Worm (Caenorhabditis elegans) whole organism, young adult: ENCODE measurements around the gene dmd-9.

Source experiments
- B0035.1 ChIP-seq: sonication (generic microtip); optimal IDR thresholded peaks from 2 replicates; lab custom pipeline; 2016; ENCODE audit warnings: missing genetic modification characterization, mild to moderate bottlenecking, missing compliant biosample characterization, missing genotype, missing genetic modification reagents
- F22D6.2 ChIP-seq: sonication (generic microtip); optimal IDR thresholded peaks from 2 replicates; lab custom pipeline; 2016; ENCODE audit warnings: mild to moderate bottlenecking, missing genetic modification characterization, missing compliant biosample characterization
- F39B2.1 ChIP-seq: fragments of 200-800 bp; sonication (Bioruptor generic); IDR thresholded peaks from 2 replicates; pipeline ENCODE4 v1.3.6; 2022; ENCODE audit warnings: missing genetic modification reagents, missing genetic modification characterization, missing compliant biosample characterization
- F55B11.4 ChIP-seq: sonication (generic microtip); optimal IDR thresholded peaks from 2 replicates; lab custom pipeline; 2016; ENCODE audit warnings: missing compliant biosample characterization, missing genetic modification characterization, borderline replicate concordance; ENCODE audit not compliant: insufficient read depth
- K11D2.4 ChIP-seq: fragments of 200-800 bp; sonication (Bioruptor generic); IDR thresholded peaks from 2 replicates; pipeline ENCODE4 v1.3.6; 2022; ENCODE audit warnings: missing genetic modification reagents, missing genetic modification characterization, missing compliant biosample characterization
- Y67H2A.10 ChIP-seq: fragments of 200-800 bp; sonication (Bioruptor generic); conservative IDR thresholded peaks from 2 replicates; pipeline ENCODE4 v1.3.6; 2022; ENCODE audit warnings: missing genetic modification reagents, missing genetic modification characterization, missing compliant biosample characterization
- ZK185.1 ChIP-seq: sonication (generic microtip); optimal IDR thresholded peaks from 2 replicates; lab custom pipeline; 2016; ENCODE audit warnings: mild to moderate bottlenecking, missing genetic modification characterization, missing compliant biosample characterization; ENCODE audit not compliant: poor library complexity, severe bottlenecking
- aptf-2 ChIP-seq: fragments of 200-800 bp; sonication (Bioruptor generic); conservative IDR thresholded peaks from 2 replicates; pipeline ENCODE4 v1.3.6; 2022; ENCODE audit warnings: missing genetic modification reagents, missing genetic modification characterization, missing compliant biosample characterization
- atf-7 ChIP-seq: sonication (generic microtip); optimal IDR thresholded peaks from 2 replicates; lab custom pipeline; 2017; ENCODE audit warnings: mild to moderate bottlenecking, missing genetic modification characterization, missing compliant biosample characterization
- athp-1 ChIP-seq: sonication (generic microtip); optimal IDR thresholded peaks from 2 replicates; lab custom pipeline; 2017; ENCODE audit warnings: mild to moderate bottlenecking, missing genetic modification characterization, missing compliant biosample characterization
- attf-5 ChIP-seq: fragments of 200-800 bp; sonication (Bioruptor generic); optimal IDR thresholded peaks from 2 replicates; lab custom pipeline; 2018; ENCODE audit warnings: mild to moderate bottlenecking, missing genetic modification characterization, missing compliant biosample characterization
- attf-6 ChIP-seq: fragments of 200-800 bp; sonication (Bioruptor generic); IDR thresholded peaks from 2 replicates; pipeline ENCODE4 v1.3.6; 2022; ENCODE audit warnings: missing genetic modification reagents, missing genetic modification characterization, missing compliant biosample characterization
- bed-2 ChIP-seq: fragments of 200-800 bp; sonication (Bioruptor generic); IDR thresholded peaks from 2 replicates; pipeline ENCODE4 v1.3.6; 2022; ENCODE audit warnings: missing genetic modification reagents, missing genetic modification characterization, missing compliant biosample characterization
- cebp-1 ChIP-seq, 2 experiments: fragments of 200-800 bp in 1 of 2; sonication (Bioruptor generic) in 1 of 2; sonication (generic microtip) in 1 of 2; IDR thresholded peaks in 1 of 2; optimal IDR thresholded peaks in 1 of 2; 2 replicates each; pipeline versions ENCODE4 v1.3.6 to Lab custom; 2017 to 2022; ENCODE audit warnings: missing compliant biosample characterization in 2 of 2, missing genetic modification characterization in 2 of 2, mild to moderate bottlenecking in 1 of 2, missing genetic modification reagents in 1 of 2, moderate library complexity in 1 of 2
- ceh-100 ChIP-seq: fragments of 200-800 bp; sonication (Bioruptor generic); IDR thresholded peaks from 2 replicates; pipeline ENCODE4 v1.3.6; 2022; ENCODE audit warnings: missing genetic modification reagents, missing genetic modification characterization, missing compliant biosample characterization
- ceh-27 ChIP-seq: fragments of 200-800 bp; sonication (Bioruptor generic); optimal IDR thresholded peaks from 2 replicates; lab custom pipeline; 2018; ENCODE audit warnings: mild to moderate bottlenecking, missing genetic modification characterization, moderate library complexity, missing compliant biosample characterization
- ceh-58 ChIP-seq: fragments of 200-800 bp; sonication (Bioruptor generic); IDR thresholded peaks from 2 replicates; pipeline ENCODE4 v1.3.6; 2022; ENCODE audit warnings: missing genetic modification characterization, missing compliant biosample characterization
- ets-4 ChIP-seq: fragments of 200-800 bp; sonication (Bioruptor generic); optimal IDR thresholded peaks from 2 replicates; lab custom pipeline; 2018; ENCODE audit warnings: mild to moderate bottlenecking, missing genetic modification characterization, missing compliant biosample characterization
- hlh-12 ChIP-seq: sonication (generic microtip); optimal IDR thresholded peaks from 2 replicates; lab custom pipeline; 2016; ENCODE audit warnings: missing genetic modification characterization, missing compliant biosample characterization
- hsf-1 ChIP-seq: fragments of 200-800 bp; sonication (Bioruptor generic); IDR thresholded peaks from 2 replicates; pipeline ENCODE4 v1.3.6; 2022; ENCODE audit warnings: missing genetic modification reagents, missing genetic modification characterization, missing compliant biosample characterization
- lag-1 ChIP-seq: fragments of 200-800 bp; sonication (Bioruptor generic); IDR thresholded peaks from 2 replicates; pipeline ENCODE4 v1.3.6; 2022; ENCODE audit warnings: missing genetic modification reagents, missing genetic modification characterization, missing compliant biosample characterization
- let-526 ChIP-seq: fragments of 200-800 bp; sonication (Bioruptor generic); IDR thresholded peaks from 2 replicates; pipeline ENCODE4 v1.3.6; 2022; ENCODE audit warnings: missing genetic modification reagents, missing genetic modification characterization, missing compliant biosample characterization
- lin-26 ChIP-seq: fragments of 200-800 bp; sonication (Bioruptor generic); IDR thresholded peaks from 2 replicates; pipeline ENCODE4 v1.3.6; 2022; ENCODE audit warnings: missing genetic modification reagents, missing genetic modification characterization, missing compliant biosample characterization
- lin-54 ChIP-seq: fragments of 200-800 bp; sonication (Bioruptor generic); optimal IDR thresholded peaks from 2 replicates; lab custom pipeline; 2018; ENCODE audit warnings: mild to moderate bottlenecking, missing genetic modification characterization, missing compliant biosample characterization
- lir-1 ChIP-seq: fragments of 200-800 bp; sonication (Bioruptor generic); conservative IDR thresholded peaks from 2 replicates; pipeline ENCODE4 v1.3.6; 2022; ENCODE audit warnings: missing genetic modification reagents, missing genetic modification characterization, missing compliant biosample characterization
- lsy-27 ChIP-seq: sonication (generic microtip); optimal IDR thresholded peaks from 2 replicates; lab custom pipeline; 2017; ENCODE audit warnings: missing genetic modification characterization, mild to moderate bottlenecking, missing compliant biosample characterization, antibody characterized with exemption, missing genotype, borderline replicate concordance; ENCODE audit not compliant: insufficient read depth
- madf-3 ChIP-seq: fragments of 200-800 bp; sonication (Bioruptor generic); IDR thresholded peaks from 2 replicates; pipeline ENCODE4 v1.3.6; 2022; ENCODE audit warnings: missing genetic modification reagents, missing genetic modification characterization, missing compliant biosample characterization
- madf-6 ChIP-seq: fragments of 200-800 bp; sonication (Bioruptor generic); IDR thresholded peaks from 2 replicates; pipeline ENCODE4 v1.3.6; 2022; ENCODE audit warnings: missing genetic modification reagents, missing genetic modification characterization, missing compliant biosample characterization
- mcd-1 ChIP-seq: fragments of 200-800 bp; sonication (Bioruptor generic); IDR thresholded peaks from 2 replicates; pipeline ENCODE4 v1.3.6; 2022; ENCODE audit warnings: missing genetic modification reagents, missing genetic modification characterization, missing compliant biosample characterization
- mes-4 ChIP-seq: sonication (generic microtip); optimal IDR thresholded peaks from 2 replicates; lab custom pipeline; 2016; ENCODE audit warnings: missing genotype, missing genetic modification characterization, missing compliant biosample characterization
- mxl-1 ChIP-seq: sonication (generic microtip); optimal IDR thresholded peaks from 2 replicates; lab custom pipeline; 2016; ENCODE audit warnings: missing genetic modification characterization, missing compliant biosample characterization
- nhr-179 ChIP-seq: sonication (generic microtip); optimal IDR thresholded peaks from 2 replicates; lab custom pipeline; 2016; ENCODE audit warnings: mild to moderate bottlenecking, missing genetic modification characterization, missing compliant biosample characterization
- nhr-80 ChIP-seq: sonication (generic microtip); optimal IDR thresholded peaks from 2 replicates; lab custom pipeline; 2016; ENCODE audit warnings: missing genetic modification characterization, missing compliant biosample characterization
- nhr-90 ChIP-seq: sonication (generic microtip); optimal IDR thresholded peaks from 2 replicates; lab custom pipeline; 2016; ENCODE audit warnings: missing genotype, mild to moderate bottlenecking, missing genetic modification characterization, missing compliant biosample characterization
- repo-1 ChIP-seq: sonication (generic microtip); optimal IDR thresholded peaks from 2 replicates; lab custom pipeline; 2017; ENCODE audit warnings: mild to moderate bottlenecking, missing genetic modification characterization, missing compliant biosample characterization
- snpc-3.4 ChIP-seq: sonication (generic microtip); optimal IDR thresholded peaks from 2 replicates; lab custom pipeline; 2017; ENCODE audit warnings: missing genetic modification characterization, mild to moderate bottlenecking, missing compliant biosample characterization, antibody characterized with exemption, moderate library complexity, missing genotype, missing genetic modification reagents
- tbx-9 ChIP-seq: sonication (generic microtip); optimal IDR thresholded peaks from 2 replicates; lab custom pipeline; 2016; ENCODE audit warnings: borderline replicate concordance, missing genetic modification characterization, inconsistent platforms, missing compliant biosample characterization
- tlf-1 ChIP-seq: fragments of 200-800 bp; sonication (Bioruptor generic); optimal IDR thresholded peaks from 2 replicates; lab custom pipeline; 2018; ENCODE audit warnings: mild to moderate bottlenecking, missing genetic modification characterization, missing compliant biosample characterization
- unc-62 ChIP-seq: fragments of 150-350 bp; optimal IDR thresholded peaks from 2 replicates; lab custom pipeline; 2014; ENCODE audit warnings: missing biosample characterization, missing genetic modification reagents, missing genetic modification characterization
- xnd-1 ChIP-seq: sonication (generic microtip); optimal IDR thresholded peaks from 2 replicates; lab custom pipeline; 2016; ENCODE audit warnings: missing genotype, missing genetic modification reagents, missing genetic modification characterization, missing compliant biosample characterization
- zim-3 ChIP-seq: sonication (generic microtip); optimal IDR thresholded peaks from 2 replicates; lab custom pipeline; 2017; ENCODE audit warnings: mild to moderate bottlenecking, missing genetic modification characterization, moderate library complexity, missing compliant biosample characterization
- ztf-22 ChIP-seq: fragments of 200-800 bp; sonication (Bioruptor generic); optimal IDR thresholded peaks from 2 replicates; lab custom pipeline; 2018; ENCODE audit warnings: mild to moderate bottlenecking, missing genetic modification characterization, moderate library complexity, missing compliant biosample characterization
- ztf-25 ChIP-seq: fragments of 200-800 bp; sonication (Bioruptor generic); IDR thresholded peaks from 2 replicates; pipeline ENCODE4 v1.3.6; 2022; ENCODE audit warnings: missing genetic modification reagents, missing genetic modification characterization, missing compliant biosample characterization
- ztf-28 ChIP-seq: fragments of 200-800 bp; sonication (Bioruptor generic); IDR thresholded peaks from 2 replicates; pipeline ENCODE4 v1.3.6; 2022; ENCODE audit warnings: missing genetic modification reagents, missing genetic modification characterization, missing compliant biosample characterization
- ztf-3 ChIP-seq: fragments of 200-800 bp; sonication (Bioruptor generic); optimal IDR thresholded peaks from 2 replicates; lab custom pipeline; 2018; ENCODE audit warnings: mild to moderate bottlenecking, missing genetic modification characterization, missing compliant biosample characterization
- ztf-6 ChIP-seq: fragments of 200-800 bp; sonication (Bioruptor generic); IDR thresholded peaks from 2 replicates; pipeline ENCODE4 v1.3.6; 2022; ENCODE audit warnings: missing genetic modification reagents, missing genetic modification characterization, missing compliant biosample characterization

The dmd-9 gene

DNA sequence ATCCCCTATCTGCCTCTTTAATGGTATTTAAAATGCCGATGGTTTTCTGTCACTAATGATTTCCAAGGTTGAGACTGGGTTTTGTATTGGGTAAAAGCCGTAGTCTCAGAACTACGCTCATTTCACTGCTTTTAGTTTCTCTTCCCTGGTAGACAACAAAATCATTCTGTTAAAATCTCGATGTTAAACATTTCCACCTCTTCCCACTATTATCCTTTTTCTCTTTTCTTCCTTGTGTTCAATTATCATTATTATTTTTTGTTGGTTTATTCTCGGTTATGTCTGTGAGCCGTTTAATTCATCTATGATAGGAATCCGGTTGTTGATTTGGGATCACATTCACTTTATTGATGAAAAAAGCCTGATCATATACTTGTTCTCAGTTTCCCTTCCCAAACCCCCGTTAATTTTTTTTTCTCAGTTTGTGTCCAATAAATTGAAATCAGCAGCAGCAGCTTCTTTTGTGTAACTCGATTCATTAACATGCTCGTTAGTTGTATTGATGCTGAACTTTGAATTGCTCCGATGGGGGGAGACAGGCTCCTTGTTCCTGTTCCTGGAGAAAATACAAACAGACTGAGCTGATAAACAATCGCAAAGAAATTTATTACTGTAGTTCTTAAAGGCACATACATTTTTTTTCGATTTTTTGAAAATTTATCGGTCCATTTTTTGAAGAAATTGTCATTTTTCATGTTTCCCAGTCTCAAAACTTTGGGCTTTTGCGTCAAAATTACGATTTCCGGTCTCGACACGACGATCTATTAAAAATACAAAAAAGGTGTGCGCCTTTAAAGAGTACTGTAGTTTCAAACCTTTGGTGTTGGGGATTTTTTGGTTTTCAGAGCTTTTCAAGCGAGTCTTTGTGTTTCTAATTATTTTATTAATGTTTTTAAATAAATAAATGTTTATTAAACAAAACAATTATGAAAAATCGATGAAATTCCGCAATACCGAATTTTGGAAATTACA, 42.5 kb upstream of the dmd-9 start (continued):
- TF ChIP-seq attf-6 (GFP tag; lab: Robert Waterston, UW) (0 out of 2 replicates have a peak, but pooled peaks have one; percentile 52), attf-5 (GFP tag; lab: Kevin White, UChicago) (peak; percentile 22), mes-4 (peak; percentile 50), nhr-179 (tag; lab: Kevin White, UChicago) (no peak), ztf-6 (GFP tag; lab: Robert Waterston, UW) (no peak), lin-26 (GFP tag; lab: Robert Waterston, UW) (peak; percentile 59; the same call in 1 of the 2 replicates), zim-3 (peak; percentile 45), nhr-90 (peak; percentile 13), ets-4 (GFP tag; lab: Kevin White, UChicago) (no peak), mxl-1 (tag; lab: Kevin White, UChicago) (peak; percentile 48), lin-54 (GFP tag; lab: Kevin White, UChicago) (peak; percentile 55), hsf-1 (peak; percentile 44; the same call in 1 of the 2 replicates), ztf-3 (no peak), ceh-58 (GFP tag; lab: Robert Waterston, UW) (no peak), cebp-1 (GFP tag; IDR thresholded peaks at IDR 0.05; lab: Robert Waterston, UW) (no peak), cebp-1 (tag; optimal IDR thresholded peaks at IDR 0.05; lab: Kevin White, UChicago) (peak; percentile 36), atf-7 (peak; percentile 39), repo-1 (tag; lab: Kevin White, UChicago) (peak; percentile 37), mcd-1 (peak; percentile 55), unc-62 (no peak), madf-3 (GFP tag; lab: Robert Waterston, UW) (0 out of 2 replicates have a peak, but pooled peaks have one; percentile 6), B0035.1 (peak; percentile 2), snpc-3.4 (tag; lab: Kevin White, UChicago) (peak; percentile 4), ZK185.1 (no peak), ztf-28 (GFP tag; lab: Robert Waterston, UW) (no peak), athp-1 (tag; lab: Kevin White, UChicago) (peak; percentile 78), lir-1 (GFP tag; lab: Robert Waterston, UW) (no peak), madf-6 (GFP tag; lab: Robert Waterston, UW) (peak; percentile 65), Y67H2A.10 (GFP tag; lab: Robert Waterston, UW) (no peak), F39B2.1 (GFP tag; lab: Robert Waterston, UW) (peak; percentile 22; the same call in 1 of the 2 replicates), F22D6.2 (tag; lab: Kevin White, UChicago) (no peak), hlh-12 (tag; lab: Kevin White, UChicago) (no peak), ztf-22 (GFP tag; lab: Kevin White, UChicago) (no peak), lag-1 (GFP tag; lab: Robert Waterston, UW) (no peak), ceh-27 (no peak), aptf-2 (GFP tag; lab: Robert Waterston, UW) (no peak), ceh-100 (GFP tag; lab: Robert Waterston, UW) (no peak), lsy-27 (tag; lab: Kevin White, UChicago) (no peak), let-526 (GFP tag; lab: Robert Waterston, UW) (no peak), ztf-25 (GFP tag; lab: Robert Waterston, UW) (no peak), tbx-9 (tag; lab: Kevin White, UChicago) (peak; percentile 41), tlf-1 (GFP tag; lab: Kevin White, UChicago) (peak; percentile 45), nhr-80 (tag; lab: Kevin White, UChicago) (no peak), F55B11.4 (tag; lab: Kevin White, UChicago) (no peak), bed-2 (no peak), xnd-1 (peak; percentile 46), K11D2.4 (GFP tag; lab: Robert Waterston, UW) (no peak)
